Worm (Caenorhabditis elegans) whole organism, L3 larva: ENCODE results near the gene C45G9.10.

ENCODE experiments used
- aly-2 ChIP-seq: fragments of 150-350 bp; optimal IDR thresholded peaks from 2 replicates; lab custom pipeline; 2014; ENCODE audit warnings: missing biosample characterization, missing genetic modification characterization
- ama-1 ChIP-seq: fragments of 150-350 bp; optimal IDR thresholded peaks from 2 replicates; lab custom pipeline; 2018
- ceh-16 ChIP-seq: sonication (generic microtip); optimal IDR thresholded peaks from 2 replicates; lab custom pipeline; 2017; ENCODE audit warnings: missing biosample characterization, missing genetic modification characterization
- ceh-28 ChIP-seq: fragments of 150-350 bp; optimal IDR thresholded peaks from 2 replicates; lab custom pipeline; 2014; ENCODE audit warnings: missing biosample characterization, missing genetic modification reagents, missing genetic modification characterization
- ceh-82 ChIP-seq: fragments of 150-350 bp; optimal IDR thresholded peaks from 2 replicates; lab custom pipeline; 2014; ENCODE audit warnings: missing biosample characterization, missing genetic modification characterization
- ceh-9 ChIP-seq: sonication (generic microtip); optimal IDR thresholded peaks from 2 replicates; lab custom pipeline; 2018; ENCODE audit warnings: missing biosample characterization, missing genetic modification characterization
- egl-27 ChIP-seq: sonication (generic microtip); optimal IDR thresholded peaks from 4 replicates; lab custom pipeline; 2017; ENCODE audit warnings: missing biosample characterization, missing genetic modification reagents, missing genetic modification characterization
- elt-2 ChIP-seq: sonication (generic microtip); optimal IDR thresholded peaks from 2 replicates; lab custom pipeline; 2016; ENCODE audit warnings: missing genetic modification reagents, mild to moderate bottlenecking, missing genetic modification characterization, missing compliant biosample characterization
- elt-3 ChIP-seq, 3 experiments: fragments of 150-350 bp in 1 of 3; sonication (generic microtip) in 2 of 3; optimal IDR thresholded peaks; 2 replicates in 2 of 3; 4 replicates in 1 of 3; lab custom pipeline; 2014 to 2017; ENCODE audit warnings: missing biosample characterization in 3 of 3, missing genetic modification characterization in 3 of 3
- eor-1 ChIP-seq, 2 experiments: fragments of 150-350 bp; optimal IDR thresholded peaks; 2 replicates each; lab custom pipeline; 2014 to 2018; ENCODE audit warnings: missing biosample characterization in 2 of 2, missing genetic modification characterization in 2 of 2
- fkh-10 ChIP-seq: sonication (generic microtip); optimal IDR thresholded peaks from 2 replicates; lab custom pipeline; 2017; ENCODE audit warnings: missing biosample characterization, missing genetic modification reagents, missing genetic modification characterization
- fkh-2 ChIP-seq: fragments of 150-350 bp; optimal IDR thresholded peaks from 2 replicates; lab custom pipeline; 2014; ENCODE audit warnings: missing biosample characterization, missing genetic modification reagents, missing genetic modification characterization
- fos-1 ChIP-seq: fragments of 150-350 bp; optimal IDR thresholded peaks from 2 replicates; lab custom pipeline; 2014; ENCODE audit warnings: missing biosample characterization, missing genetic modification characterization
- hmg-11 ChIP-seq: sonication (generic microtip); optimal IDR thresholded peaks from 2 replicates; lab custom pipeline; 2016; ENCODE audit warnings: missing genetic modification characterization, missing compliant biosample characterization
- jun-1 ChIP-seq: fragments of 150-350 bp; optimal IDR thresholded peaks from 2 replicates; lab custom pipeline; 2014; ENCODE audit warnings: missing biosample characterization, missing genetic modification reagents, missing genetic modification characterization
- lin-15B ChIP-seq: fragments of 150-350 bp; optimal IDR thresholded peaks from 2 replicates; lab custom pipeline; 2014; ENCODE audit warnings: missing biosample characterization, missing genetic modification characterization
- lin-39 ChIP-seq: fragments of 150-350 bp; optimal IDR thresholded peaks from 2 replicates; lab custom pipeline; 2018; ENCODE audit warnings: missing biosample characterization, missing genetic modification reagents, missing genetic modification characterization
- lsy-12 ChIP-seq: sonication (generic microtip); optimal IDR thresholded peaks from 2 replicates; lab custom pipeline; 2016; ENCODE audit warnings: mild to moderate bottlenecking, missing genetic modification characterization, missing compliant biosample characterization
- nfya-1 ChIP-seq: sonication (generic microtip); optimal IDR thresholded peaks from 2 replicates; lab custom pipeline; 2017; ENCODE audit warnings: missing genetic modification characterization, mild to moderate bottlenecking, missing compliant biosample characterization, antibody characterized with exemption, moderate library complexity; ENCODE audit not compliant: insufficient read depth
- nhr-11 ChIP-seq: fragments of 150-350 bp; optimal IDR thresholded peaks from 2 replicates; lab custom pipeline; 2014; ENCODE audit warnings: missing biosample characterization, missing genetic modification characterization
- nhr-12 ChIP-seq: fragments of 150-350 bp; optimal IDR thresholded peaks from 2 replicates; lab custom pipeline; 2014; ENCODE audit warnings: missing biosample characterization, missing genetic modification characterization
- nhr-23 ChIP-seq: fragments of 150-350 bp; optimal IDR thresholded peaks from 2 replicates; lab custom pipeline; 2014; ENCODE audit warnings: missing biosample characterization, missing genetic modification reagents, missing genetic modification characterization
- nhr-25 ChIP-seq: sonication (generic microtip); optimal IDR thresholded peaks from 2 replicates; lab custom pipeline; 2017; ENCODE audit warnings: missing biosample characterization, missing genetic modification characterization
- nhr-28 ChIP-seq: fragments of 150-350 bp; optimal IDR thresholded peaks from 2 replicates; lab custom pipeline; 2014; ENCODE audit warnings: missing biosample characterization, missing genetic modification characterization
- nhr-43 ChIP-seq: sonication (generic microtip); optimal IDR thresholded peaks from 2 replicates; lab custom pipeline; 2016; ENCODE audit warnings: mild to moderate bottlenecking, missing genetic modification characterization, missing compliant biosample characterization; ENCODE audit not compliant: poor library complexity, severe bottlenecking
- nhr-67 ChIP-seq: fragments of 150-350 bp; optimal IDR thresholded peaks from 2 replicates; lab custom pipeline; 2014; ENCODE audit warnings: missing biosample characterization, missing genetic modification characterization
- nhr-76 ChIP-seq: fragments of 150-350 bp; sonication (generic microtip); optimal IDR thresholded peaks from 5 replicates; lab custom pipeline; 2014; ENCODE audit warnings: missing biosample characterization, missing genetic modification characterization
- nhr-77 ChIP-seq: fragments of 150-350 bp; optimal IDR thresholded peaks from 2 replicates; lab custom pipeline; 2014; ENCODE audit warnings: missing biosample characterization, missing genetic modification characterization
- pha-4 ChIP-seq: fragments of 150-350 bp; optimal IDR thresholded peaks from 2 replicates; lab custom pipeline; 2014; ENCODE audit warnings: missing biosample characterization, missing genetic modification reagents, missing genetic modification characterization
- pqm-1 ChIP-seq: fragments of 150-350 bp; optimal IDR thresholded peaks from 2 replicates; lab custom pipeline; 2017; ENCODE audit warnings: missing biosample characterization, missing genetic modification characterization, inconsistent platforms
- sea-2 ChIP-seq: fragments of 150-350 bp; sonication (generic microtip); optimal IDR thresholded peaks from 4 replicates; lab custom pipeline; 2014; ENCODE audit warnings: missing biosample characterization, missing genetic modification reagents, missing genetic modification characterization
- skn-1 ChIP-seq: fragments of 150-350 bp; optimal IDR thresholded peaks from 2 replicates; lab custom pipeline; 2014; ENCODE audit warnings: missing biosample characterization, missing genetic modification characterization
- snpc-4 ChIP-seq: fragments of 150-350 bp; optimal IDR thresholded peaks from 2 replicates; lab custom pipeline; 2014; ENCODE audit warnings: missing biosample characterization, missing genetic modification characterization
- tbx-2 ChIP-seq: sonication (generic microtip); optimal IDR thresholded peaks from 2 replicates; lab custom pipeline; 2016; ENCODE audit warnings: mild to moderate bottlenecking, missing genetic modification characterization, missing compliant biosample characterization
- unc-62 ChIP-seq: fragments of 150-350 bp; sonication (generic microtip); optimal IDR thresholded peaks from 4 replicates; lab custom pipeline; 2014; ENCODE audit warnings: missing biosample characterization, missing genetic modification reagents, missing genetic modification characterization
- ztf-4 ChIP-seq: fragments of 150-350 bp; optimal IDR thresholded peaks from 2 replicates; lab custom pipeline; 2014; ENCODE audit warnings: missing biosample characterization, missing genetic modification characterization

C45G9.10 gene

DNA sequence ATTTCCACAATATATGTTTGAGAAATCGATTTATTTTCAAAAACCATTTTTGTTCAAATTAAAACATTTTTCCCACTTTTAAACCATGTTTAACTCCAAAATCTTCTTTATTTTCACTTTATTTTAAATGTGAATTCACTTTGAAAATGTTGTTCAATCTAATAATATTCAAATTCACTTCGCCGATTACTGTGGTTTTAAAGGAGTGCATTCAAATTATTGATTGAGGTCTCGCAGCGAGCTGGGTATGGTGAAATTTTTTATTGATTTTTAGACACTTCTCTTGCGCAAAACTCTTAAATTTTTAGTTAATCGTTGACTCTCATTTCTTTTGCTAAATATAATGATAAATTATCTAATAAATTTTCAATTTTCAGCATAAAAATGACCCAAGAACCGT, 14.0 kb downstream of the C45G9.10 start, which contains the start of gene C45G9.5:
Gene C45G9.5 (plus strand): TSS at position 378 of the 400 bp plus-strand sequence.
- TF ChIP-seq sea-2 (GFP tag; lab: Kevin White, UChicago) (no peak), nhr-28 (tag; lab: Kevin White, UChicago) (no peak), ceh-16 (tag; lab: Kevin White, UChicago) (no peak), aly-2 (tag; lab: Kevin White, UChicago) (no peak), pqm-1 (tag; lab: Kevin White, UChicago) (no peak), ceh-9 (tag; lab: Kevin White, UChicago) (no peak), nhr-76 (tag; lab: Kevin White, UChicago) (no peak), fos-1 (tag; lab: Kevin White, UChicago) (no peak), eor-1 (tag; optimal IDR thresholded peaks at IDR 0.05; lab: Kevin White, UChicago) (no peak), nhr-77 (tag; lab: Kevin White, UChicago) (no peak), ztf-4 (tag; lab: Kevin White, UChicago) (no peak), nhr-67 (tag; lab: Kevin White, UChicago) (no peak), ceh-82 (tag; lab: Kevin White, UChicago) (no peak)

ce11 chrIII:5047175-5047574, 14.5 kb downstream of the C45G9.10 start, which contains the start of gene txbp-3:
Gene txbp-3, minus strand, starts transcription at chrIII:5047459.
- TF ChIP-seq ceh-82 (tag; lab: Kevin White, UChicago) = no peak
- TF ChIP-seq skn-1 = no peak
- TF ChIP-seq nfya-1 (tag; lab: Kevin White, UChicago) = peak; percentile 20
- TF ChIP-seq lin-15B (tag; lab: Kevin White, UChicago) = peak; percentile 70
- no peak for TF ChIP-seq ceh-16 (tag; lab: Kevin White, UChicago)
- no peak for TF ChIP-seq nhr-11 (tag; lab: Kevin White, UChicago)
- no peak for TF ChIP-seq nhr-12
- peak; percentile 0 for TF ChIP-seq pqm-1 (tag; lab: Kevin White, UChicago)
- TF ChIP-seq snpc-4 (tag; lab: Kevin White, UChicago) = peak; percentile 80
- TF ChIP-seq pha-4 (tag; lab: Kevin White, UChicago) = peak; percentile 32
- TF ChIP-seq lin-39 (tag; lab: Kevin White, UChicago) = peak; percentile 23
- TF ChIP-seq nhr-43 = peak; percentile 9
- TF ChIP-seq nhr-23 (tag; lab: Kevin White, UChicago) = peak; percentile 27
- TF ChIP-seq fkh-10 (GFP tag; lab: Kevin White, UChicago) = peak; percentile 17
- TF ChIP-seq ama-1 (lab: Kevin White, UChicago) = no peak
- TF ChIP-seq nhr-25 = peak; percentile 95
- peak; percentile 5 for TF ChIP-seq jun-1 (tag; lab: Kevin White, UChicago)
- TF ChIP-seq elt-2 = peak; percentile 74

- TF ChIP-seq elt-2 = no peak
- no peak for TF ChIP-seq nhr-23 (tag; lab: Kevin White, UChicago)
- no peak for TF ChIP-seq sea-2 (GFP tag; lab: Kevin White, UChicago)
- no peak for TF ChIP-seq ceh-28 (tag; lab: Kevin White, UChicago)
- TF ChIP-seq snpc-4 (tag; lab: Kevin White, UChicago) = no peak
- no peak for TF ChIP-seq fkh-10 (GFP tag; lab: Kevin White, UChicago)
- TF ChIP-seq hmg-11 = no peak
- TF ChIP-seq aly-2 (tag; lab: Kevin White, UChicago) = no peak
- no peak for TF ChIP-seq lsy-12 (tag; lab: Kevin White, UChicago)
- no peak for TF ChIP-seq unc-62 (GFP tag; lab: Kevin White, UChicago)
- no peak for TF ChIP-seq egl-27
These were observed 17.0 kb downstream of the C45G9.10 start, which contains the start of gene C45G9.14 for ce11 chrIII:5044709-5045108. Gene C45G9.14, plus strand, starts transcription at chrIII:5045009.

ce11 chrIII:5042112-5042511, 19.6 kb downstream of the C45G9.10 start, which contains the start of gene nlp-43:
Gene nlp-43, plus strand, starts transcription at chrIII:5042412.
- TF ChIP-seq aly-2 (tag; lab: Kevin White, UChicago) (no peak), unc-62 (GFP tag; lab: Kevin White, UChicago) (no peak), nhr-12 (no peak), sea-2 (GFP tag; lab: Kevin White, UChicago) (no peak), fkh-2 (no peak), nfya-1 (tag; lab: Kevin White, UChicago) (no peak), skn-1 (no peak), egl-27 (no peak), elt-3 (tag; optimal IDR thresholded peaks at IDR 0.05; lab: Kevin White, UChicago) (no peak), lin-15B (tag; lab: Kevin White, UChicago) (no peak), ceh-28 (tag; lab: Kevin White, UChicago) (no peak), tbx-2 (no peak), nhr-77 (tag; lab: Kevin White, UChicago) (no peak), ceh-82 (tag; lab: Kevin White, UChicago) (no peak), nhr-67 (tag; lab: Kevin White, UChicago) (no peak), nhr-43 (no peak)
- TF ChIP-seq, all 47 proteins: peak for 0
